Fruit fly (Drosophila melanogaster) Kc167 (cell line): ENCODE data around the gene Saf-B.

Experiments
- Myc ChIP-seq: fragments of >200 bp; optimal IDR thresholded peaks from 2 replicates; lab custom pipeline; 2017; ENCODE audit warnings: missing external identifiers
- Sin3A ChIP-seq: fragments of >200 bp; optimal IDR thresholded peaks from 2 replicates; lab custom pipeline; 2018; ENCODE audit warnings: missing external identifiers
- h ChIP-seq: fragments of >200 bp; optimal IDR thresholded peaks from 3 replicates; lab custom pipeline; 2018; ENCODE audit warnings: missing external identifiers
- insv ChIP-seq: fragments of >200 bp; optimal IDR thresholded peaks from 3 replicates; lab custom pipeline; 2018; ENCODE audit warnings: missing external identifiers
- psq ChIP-seq: fragments of >200 bp; optimal IDR thresholded peaks from 2 replicates; lab custom pipeline; 2017; ENCODE audit warnings: missing external identifiers
- ttk ChIP-seq: sonication (Bioruptor generic); optimal IDR thresholded peaks from 2 replicates; lab custom pipeline; 2017; ENCODE audit warnings: missing external identifiers

Saf-B gene

dm6 chr3R:24857459-24857858 is 40.2 kb downstream of the Saf-B start, which contains the start of gene CAH4:
Gene CAH4, minus strand, starts transcription at chr3R:24857559.
- TF ChIP-seq h (lab: Kevin White, UChicago), result no peak
- no peak for TF ChIP-seq Myc (lab: Kevin White, UChicago)
- no peak for TF ChIP-seq psq (lab: Kevin White, UChicago)
- no peak for TF ChIP-seq ttk (lab: Kevin White, UChicago)
- no peak for TF ChIP-seq insv (lab: Kevin White, UChicago)
- no peak for TF ChIP-seq Sin3A

DNA sequence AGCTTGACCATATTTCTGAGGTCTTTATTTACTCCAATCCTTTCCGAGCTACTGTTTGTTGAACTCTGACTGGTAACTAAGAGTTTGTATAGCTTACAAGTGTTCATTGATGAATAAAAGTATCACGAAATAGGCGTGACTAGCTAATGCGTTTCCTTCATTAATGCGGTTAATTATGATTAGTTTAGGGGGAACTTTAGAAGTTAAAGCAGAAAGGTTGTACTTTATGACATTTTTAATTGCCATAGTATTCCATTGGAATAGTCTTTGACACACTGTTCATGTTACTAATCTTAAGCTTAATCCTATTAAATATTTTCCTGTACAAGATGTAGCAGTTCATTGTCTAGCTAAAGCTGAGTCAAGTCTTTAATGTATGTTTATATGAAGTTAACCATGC is 42.4 kb downstream of the Saf-B start, which contains the start of gene ppk22:
Gene ppk22 (minus strand): TSS at position 101 of the 400 bp plus-strand sequence.
- TF ChIP-seq Sin3A (no peak), h (lab: Kevin White, UChicago) (no peak), insv (lab: Kevin White, UChicago) (no peak), psq (lab: Kevin White, UChicago) (no peak), ttk (lab: Kevin White, UChicago) (no peak), Myc (lab: Kevin White, UChicago) (no peak)

DNA sequence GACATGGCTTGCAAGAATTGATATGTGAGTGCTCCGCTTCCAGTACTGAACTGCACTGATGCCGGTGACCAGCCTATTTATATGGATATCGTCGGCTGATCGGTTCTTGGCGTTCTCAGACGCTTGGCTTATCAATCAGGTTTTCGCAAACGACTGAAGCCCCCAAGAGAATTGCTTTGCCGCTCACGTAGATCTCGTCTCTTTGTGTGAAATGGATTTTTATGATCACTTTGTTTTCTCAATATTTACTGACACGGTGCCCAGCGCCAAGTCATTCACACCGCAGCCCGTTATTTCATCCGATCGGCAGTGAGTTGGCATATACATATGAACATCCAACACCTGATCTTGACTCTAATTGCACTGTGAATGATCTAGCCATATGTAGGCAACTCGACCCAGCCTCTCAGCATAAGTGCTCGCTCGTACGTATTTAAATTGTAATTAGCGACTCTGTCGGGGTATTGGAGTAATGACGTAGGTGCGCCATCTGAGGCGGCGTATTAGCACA is 43.1 kb downstream of the Saf-B start, which contains the start of gene CG13639:
Gene CG13639 (minus strand): TSS at position 51 of the 511 bp plus-strand sequence.
- TF ChIP-seq ttk (lab: Kevin White, UChicago), result no peak
- no peak for TF ChIP-seq Sin3A
- TF ChIP-seq Myc (lab: Kevin White, UChicago), result no peak
- TF ChIP-seq psq (lab: Kevin White, UChicago), result no peak
- no peak for TF ChIP-seq insv (lab: Kevin White, UChicago)
- TF ChIP-seq h (lab: Kevin White, UChicago), result no peak

DNA sequence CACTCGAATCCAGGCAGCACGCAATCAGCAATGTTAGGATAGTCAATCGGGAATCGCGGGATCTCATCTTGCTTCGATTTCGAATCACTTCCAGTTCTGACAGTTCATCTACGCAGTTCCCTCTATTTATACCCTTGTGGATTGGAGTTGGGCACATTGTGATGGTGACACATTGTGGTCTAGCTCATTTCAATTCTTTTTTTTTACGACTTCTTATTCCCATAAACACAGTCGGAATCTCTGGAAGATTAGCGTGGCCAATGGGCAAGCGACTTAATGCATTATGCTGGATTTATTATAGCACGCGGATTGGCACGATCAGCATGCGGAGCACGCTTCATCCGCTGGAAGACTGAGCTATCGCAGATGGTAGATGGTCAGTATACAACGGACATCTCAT is 44.8 kb downstream of the Saf-B start, which contains the start of gene CG13640:
Gene CG13640 (minus strand): TSS at position 101 of the 400 bp plus-strand sequence.
- TF ChIP-seq Myc (lab: Kevin White, UChicago) (no peak), Sin3A (no peak), insv (lab: Kevin White, UChicago) (no peak), ttk (lab: Kevin White, UChicago) (no peak), psq (lab: Kevin White, UChicago) (no peak), h (lab: Kevin White, UChicago) (no peak)

dm6 chr3R:24862574-24863089 is 45.4 kb downstream of the Saf-B start, which contains the start of gene CG7016:
Gene CG7016, plus strand, starts transcription at chr3R:24862931.
- TF ChIP-seq psq (lab: Kevin White, UChicago), result no peak
- no peak for TF ChIP-seq Sin3A
- no peak for TF ChIP-seq ttk (lab: Kevin White, UChicago)
- TF ChIP-seq insv (lab: Kevin White, UChicago), result no peak
- TF ChIP-seq Myc (lab: Kevin White, UChicago), result no peak
- no peak for TF ChIP-seq h (lab: Kevin White, UChicago)

DNA sequence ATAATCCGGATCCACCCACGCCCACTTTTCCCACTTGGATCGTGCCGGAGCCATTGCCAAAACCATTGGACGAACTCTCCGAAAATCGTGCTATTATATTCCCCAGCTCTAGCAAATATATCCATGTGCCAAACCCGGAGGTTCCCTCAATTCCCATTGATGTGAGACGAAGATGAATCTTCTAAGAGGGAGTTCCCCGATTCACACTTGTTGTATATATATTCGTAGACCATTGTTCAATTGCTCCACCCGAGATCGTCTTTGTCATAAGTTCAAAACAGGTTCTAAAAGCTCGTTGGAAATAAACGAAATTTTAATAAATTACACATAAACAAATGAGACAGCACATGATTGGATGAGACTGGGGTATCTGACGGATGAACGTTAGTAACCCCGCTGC is 46.6 kb downstream of the Saf-B start:
- TF ChIP-seq insv (lab: Kevin White, UChicago) (no peak), h (lab: Kevin White, UChicago) (no peak), Sin3A (no peak), Myc (lab: Kevin White, UChicago) (no peak), ttk (lab: Kevin White, UChicago) (no peak), psq (lab: Kevin White, UChicago) (no peak)

DNA sequence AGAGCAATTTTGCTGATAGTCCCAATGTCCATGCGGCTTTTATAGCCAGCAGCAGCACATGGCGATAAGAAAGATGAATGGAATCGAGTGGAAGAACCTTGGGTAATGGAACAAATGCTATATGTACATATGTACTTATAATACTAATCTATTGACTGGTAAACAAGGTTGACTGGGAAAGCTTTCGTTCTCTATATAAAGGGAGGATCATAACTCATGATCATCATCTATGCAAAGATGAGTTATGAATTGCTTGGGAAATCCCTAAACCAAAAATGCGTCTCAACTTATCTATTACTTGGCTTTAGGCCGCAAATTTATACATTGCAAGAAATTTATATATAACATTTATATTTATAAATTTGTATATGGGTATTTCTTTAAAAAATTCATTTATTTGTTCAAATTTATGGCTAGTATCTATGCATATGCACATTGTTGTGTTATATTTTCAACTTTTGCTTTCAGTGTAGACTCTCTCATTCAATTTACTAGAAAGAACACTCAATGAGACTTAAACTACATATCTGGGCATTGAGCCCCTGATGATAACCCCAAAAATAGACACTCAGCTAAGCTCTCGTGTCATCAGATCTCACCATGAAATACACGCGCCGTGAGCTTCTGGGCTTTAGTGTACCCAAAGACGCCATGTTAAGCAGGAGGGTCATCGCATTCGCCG is 47.6 kb downstream of the Saf-B start, which contains the start of the genes Srg1 and Elal:
Gene Srg1 (minus strand): TSS at position 14 of the 682 bp plus-strand sequence.
Gene Elal (plus strand): TSS at position 632 of the 682 bp plus-strand sequence.
- TF ChIP-seq Sin3A (no peak), h (lab: Kevin White, UChicago) (no peak), psq (lab: Kevin White, UChicago) (no peak), ttk (lab: Kevin White, UChicago) (no peak), insv (lab: Kevin White, UChicago) (no peak), Myc (lab: Kevin White, UChicago) (no peak)

DNA sequence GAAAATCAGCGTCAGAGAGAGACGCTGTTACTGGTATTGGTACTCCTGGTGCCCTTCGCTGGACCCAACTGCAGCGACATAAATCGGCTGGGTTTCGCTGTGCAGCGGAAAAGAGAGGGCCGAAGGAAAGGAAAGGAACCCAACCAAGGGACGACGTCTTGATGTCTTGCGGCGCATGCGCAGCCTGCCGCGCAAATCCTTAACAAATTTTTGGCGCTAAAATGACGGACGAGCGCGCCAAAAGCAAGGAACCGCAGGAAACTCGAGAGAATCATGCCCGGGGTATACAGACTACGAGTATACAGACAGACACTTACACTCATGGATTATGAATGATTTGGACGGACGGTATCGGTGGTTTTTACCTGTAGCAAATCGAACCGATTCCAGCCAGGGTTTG is 49.7 kb downstream of the Saf-B start:
- TF ChIP-seq h (lab: Kevin White, UChicago) (no peak), psq (lab: Kevin White, UChicago) (no peak), Sin3A (no peak), insv (lab: Kevin White, UChicago) (no peak), Myc (lab: Kevin White, UChicago) (no peak), ttk (lab: Kevin White, UChicago) (no peak)

DNA sequence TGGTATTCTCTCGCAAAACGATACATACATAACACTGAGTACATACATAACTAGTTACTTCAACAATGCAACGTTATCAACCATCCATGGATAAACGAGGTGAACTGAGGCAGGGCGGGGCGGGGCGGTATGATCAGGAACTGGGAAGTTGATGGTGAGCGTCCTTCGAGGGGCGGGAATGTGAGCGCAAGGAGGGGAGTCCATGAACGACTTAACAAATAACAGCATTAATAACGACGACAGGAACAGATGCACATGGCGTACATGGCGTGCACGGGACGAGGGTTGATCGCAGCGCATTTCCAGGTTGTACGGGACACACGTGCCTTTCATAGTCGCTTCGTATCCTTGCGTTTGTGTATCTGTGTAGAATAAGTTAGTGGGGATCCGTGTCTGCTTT is 50.7 kb downstream of the Saf-B start:
- TF ChIP-seq psq (lab: Kevin White, UChicago), result no peak
- TF ChIP-seq Myc (lab: Kevin White, UChicago), result no peak
- TF ChIP-seq insv (lab: Kevin White, UChicago), result no peak
- TF ChIP-seq ttk (lab: Kevin White, UChicago), result no peak
- TF ChIP-seq Sin3A, result no peak
- TF ChIP-seq h (lab: Kevin White, UChicago), result no peak

- TF ChIP-seq ttk (lab: Kevin White, UChicago), result no peak
- TF ChIP-seq Sin3A, result no peak
- TF ChIP-seq psq (lab: Kevin White, UChicago), result no peak
- no peak for TF ChIP-seq Myc (lab: Kevin White, UChicago)
- TF ChIP-seq insv (lab: Kevin White, UChicago), result no peak
- no peak for TF ChIP-seq h (lab: Kevin White, UChicago)
Measured at dm6 chr3R:24870389-24871048, 53.3 kb downstream of the Saf-B start, which contains the start of gene CycB3. Gene CycB3, minus strand, starts transcription at chr3R:24870816.
